Worm (Caenorhabditis elegans): ENCODE results near the gene hacd-1.

Gene hacd-1

DNA sequence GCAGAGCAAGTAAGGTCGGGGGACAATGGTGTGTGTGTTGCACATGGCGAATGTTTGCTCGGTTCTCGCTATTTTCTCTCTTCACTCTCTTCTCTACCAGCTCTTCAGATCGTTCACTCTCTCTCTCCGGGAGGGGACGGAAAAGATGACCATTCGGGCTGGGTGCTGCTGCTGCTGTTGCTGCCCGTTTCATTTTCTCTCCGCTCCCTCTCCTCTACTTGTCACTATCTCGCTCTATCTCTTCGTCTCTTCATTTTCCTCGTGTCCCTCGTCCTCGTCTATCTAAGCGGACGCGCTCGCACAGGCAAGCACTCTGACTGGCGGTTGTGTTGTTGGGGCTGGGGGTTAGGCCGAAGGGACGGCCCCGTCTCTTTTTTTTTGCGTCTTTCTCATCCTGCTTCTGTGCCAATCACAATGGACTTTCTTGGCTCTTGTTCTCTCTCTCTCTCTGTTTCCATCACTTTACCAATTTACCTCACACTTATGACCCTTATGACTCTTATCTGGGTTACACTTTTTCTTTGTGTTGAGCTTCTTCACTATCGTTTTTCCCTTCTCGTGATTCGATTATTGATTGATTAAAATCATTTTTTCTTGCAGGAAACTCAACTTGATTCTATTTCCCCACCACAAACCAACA lies 14.4 kb downstream of the hacd-1 start, which contains the start of the genes F53E2.2 and unc-60 (continued):
- TF ChIP-seq ceh-82 (tag; optimal IDR thresholded peaks at IDR 0.05) (peak in 2 of 3 experiments; percentile 69 to 78), unc-98 (GFP tag; IDR thresholded peaks at IDR 0.05) (no peak), blmp-1 (tag; optimal IDR thresholded peaks at IDR 0.05) (peak; percentile 49), nhr-71 (tag; optimal IDR thresholded peaks at IDR 0.05) (peak; percentile 82), lin-14 (GFP tag; optimal IDR thresholded peaks at IDR 0.05) (peak; percentile 98), efl-1 (optimal IDR thresholded peaks at IDR 0.05) (peak; percentile 49 to 57), efl-1 (GFP tag; optimal IDR thresholded peaks at IDR 0.05 in 1 of 2) (peak; percentile 40 to 93), nhr-77 (tag; optimal IDR thresholded peaks at IDR 0.05) (peak; percentile 59)

DNA sequence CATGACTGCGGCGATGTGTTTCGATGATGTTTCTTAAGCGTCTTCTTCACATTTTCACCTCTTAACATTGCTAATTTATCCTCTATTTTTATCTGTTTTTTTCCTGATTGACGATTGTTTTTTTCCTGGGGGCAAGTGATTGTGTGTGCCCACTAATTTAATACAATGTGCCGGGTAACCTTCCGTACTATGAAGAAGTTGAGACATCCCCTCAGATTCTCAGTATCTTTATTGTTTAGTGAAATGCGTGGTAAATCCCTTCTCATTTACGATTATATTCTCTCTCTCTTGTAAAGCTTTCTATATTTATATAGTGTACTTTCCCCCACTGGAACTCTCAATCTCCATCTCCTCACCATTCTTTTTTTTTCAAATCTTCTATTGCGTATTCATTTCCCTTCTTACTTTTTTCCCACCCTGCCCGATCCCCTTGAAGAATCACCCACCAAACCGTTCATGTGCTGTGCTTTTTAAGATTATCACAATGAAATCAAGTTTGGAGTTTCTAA lies 16.2 kb downstream of the hacd-1 start:
- TF ChIP-seq elt-3 (tag; optimal IDR thresholded peaks at IDR 0.05), result no peak
- TF ChIP-seq nhr-85 (tag), result peak; percentile 29

DNA sequence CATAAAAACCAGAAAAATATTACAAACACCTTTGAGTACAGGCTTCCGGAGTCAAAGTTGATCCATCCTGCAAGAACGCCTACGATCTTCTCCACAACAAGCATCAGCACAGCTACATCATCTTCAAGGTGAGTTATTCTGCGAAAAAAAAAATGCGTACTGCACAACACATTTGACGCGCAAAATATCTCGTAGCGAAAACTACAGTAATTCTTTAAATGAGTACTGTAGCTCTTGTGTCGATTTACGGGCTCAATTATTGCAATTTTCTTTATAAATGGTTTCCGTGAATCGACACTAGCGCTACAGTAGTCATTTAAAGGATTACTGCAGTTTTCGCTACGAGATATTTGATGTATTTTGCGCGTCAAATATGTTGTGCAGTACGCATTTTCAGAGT lies 16.7 kb downstream of the hacd-1 start:
- TF ChIP-seq ceh-82 (tag; optimal IDR thresholded peaks at IDR 0.05) (no peak), efl-1 (optimal IDR thresholded peaks at IDR 0.05) (no peak), efl-1 (GFP tag; optimal IDR thresholded peaks at IDR 0.05 in 1 of 2) (peak in 1 of 2 experiments; percentile 87), fkh-10 (GFP tag; optimal IDR thresholded peaks at IDR 0.05) (no peak), F16B12.6 (tag; optimal IDR thresholded peaks at IDR 0.05) (no peak), jun-1 (tag; optimal IDR thresholded peaks at IDR 0.05) (no peak), hpl-2 (GFP tag; optimal IDR thresholded peaks at IDR 0.05) (no peak), unc-30 (tag; optimal IDR thresholded peaks at IDR 0.05) (no peak)

DNA sequence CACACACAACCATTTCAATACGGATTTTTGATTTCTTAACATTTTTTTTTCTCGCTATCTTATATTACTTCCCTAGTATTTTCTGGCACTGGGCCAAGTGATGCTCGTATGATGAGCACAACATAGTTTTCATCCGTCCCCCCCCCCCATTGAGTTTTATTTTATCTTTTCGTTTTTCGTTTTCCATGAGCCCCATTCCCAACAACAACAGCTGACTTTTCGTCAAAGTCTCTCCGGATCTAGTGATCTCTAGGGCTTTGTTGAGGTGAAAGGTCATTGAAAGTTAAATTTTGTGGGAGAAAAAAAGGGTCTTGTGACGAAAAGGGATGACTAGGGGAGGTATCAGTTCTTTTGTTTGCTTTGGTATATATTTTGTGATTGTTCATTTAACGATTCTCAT lies 20.7 kb downstream of the hacd-1 start:
- TF ChIP-seq efl-1 (optimal IDR thresholded peaks at IDR 0.05) (peak in 1 of 2 experiments; percentile 29), efl-1 (GFP tag; optimal IDR thresholded peaks at IDR 0.05 in 1 of 2) (peak in 1 of 2 experiments; percentile 83), irx-1 (tag; optimal IDR thresholded peaks at IDR 0.05) (peak; percentile 11), ets-5 (GFP tag; IDR thresholded peaks at IDR 0.05) (no peak), elt-3 (tag; optimal IDR thresholded peaks at IDR 0.05) (no peak), mdl-1 (tag; optimal IDR thresholded peaks at IDR 0.05) (no peak), jun-1 (tag; optimal IDR thresholded peaks at IDR 0.05) (no peak), hlh-4 (tag; optimal IDR thresholded peaks at IDR 0.05) (no peak), lin-39 (tag; optimal IDR thresholded peaks at IDR 0.05) (peak; percentile 63), swsn-7 (tag; optimal IDR thresholded peaks at IDR 0.05) (peak; percentile 31), mef-2 (tag; optimal IDR thresholded peaks at IDR 0.05) (peak; percentile 26), grh-1 (GFP tag; IDR thresholded peaks at IDR 0.05) (no peak), Y116A8C.19 (tag; optimal IDR thresholded peaks at IDR 0.05; ENCODE audit: borderline replicate concordance) (no peak), nhr-85 (tag) (no peak), lsy-2 (tag; optimal IDR thresholded peaks at IDR 0.05) (peak in 1 of 2 experiments; percentile 52), vab-15 (tag; optimal IDR thresholded peaks at IDR 0.05) (no peak), lir-3 (tag; optimal IDR thresholded peaks at IDR 0.05; ENCODE audit: poor library complexity) (no peak), ztf-11 (tag; optimal IDR thresholded peaks at IDR 0.05) (no peak), rnt-1 (tag; optimal IDR thresholded peaks at IDR 0.05) (peak; percentile 83), unc-62 (GFP tag; optimal IDR thresholded peaks at IDR 0.05) (no peak), tbx-2 (tag; optimal IDR thresholded peaks at IDR 0.05) (peak; percentile 37), nhr-19 (GFP tag; conservative IDR thresholded peaks at IDR 0.05) (peak; percentile 74), zip-4 (GFP tag; optimal IDR thresholded peaks at IDR 0.05) (no peak), lin-14 (GFP tag; optimal IDR thresholded peaks at IDR 0.05) (peak; percentile 97), lin-15B (tag; optimal IDR thresholded peaks at IDR 0.05) (no peak), aha-1 (tag; optimal IDR thresholded peaks at IDR 0.05) (no peak), nhr-71 (tag; optimal IDR thresholded peaks at IDR 0.05) (peak; percentile 88), snu-23 (GFP tag; optimal IDR thresholded peaks at IDR 0.05) (peak; percentile 41), snpc-4 (tag; optimal IDR thresholded peaks at IDR 0.05) (no peak), mab-9 (GFP tag; IDR thresholded peaks at IDR 0.05) (no peak), pag-3 (tag; optimal IDR thresholded peaks at IDR 0.05; ENCODE audit: borderline replicate concordance, insufficient read depth) (peak; percentile 20), sup-37 (GFP tag; optimal IDR thresholded peaks at IDR 0.05) (no peak), mep-1 (tag; optimal IDR thresholded peaks at IDR 0.05) (peak; percentile 5), unc-130 (tag; optimal IDR thresholded peaks at IDR 0.05) (peak; percentile 58), nhr-12 (tag; optimal IDR thresholded peaks at IDR 0.05) (no peak), nhr-28 (tag; optimal IDR thresholded peaks at IDR 0.05) (no peak), nhr-20 (tag; optimal IDR thresholded peaks at IDR 0.05) (peak; percentile 58)
